Worm (Caenorhabditis elegans) whole organism, mixed stage, embryonic: ENCODE measurements around the gene srd-26.

Source experiments
- elt-1 ChIP-seq: sonication (generic microtip); optimal IDR thresholded peaks from 2 replicates; lab custom pipeline; 2017; ENCODE audit warnings: missing genetic modification characterization, mild to moderate bottlenecking, missing compliant biosample characterization, antibody characterized with exemption, moderate library complexity, borderline replicate concordance; ENCODE audit not compliant: insufficient read depth
- mls-2 ChIP-seq: sonication (generic microtip); optimal IDR thresholded peaks from 2 replicates; lab custom pipeline; 2016; ENCODE audit warnings: mild to moderate bottlenecking, missing genetic modification characterization, moderate library complexity, missing compliant biosample characterization
- pha-4 ChIP-seq: fragments of 150-350 bp; optimal IDR thresholded peaks from 2 replicates; lab custom pipeline; 2018; ENCODE audit warnings: missing biosample characterization, missing genetic modification reagents, missing genetic modification characterization
- snpc-4 ChIP-seq: fragments of 150-350 bp; optimal IDR thresholded peaks from 2 replicates; lab custom pipeline; 2014; ENCODE audit warnings: missing biosample characterization, missing genetic modification characterization
- unc-62 ChIP-seq: fragments of 150-350 bp; optimal IDR thresholded peaks from 2 replicates; lab custom pipeline; 2014; ENCODE audit warnings: missing biosample characterization, missing genetic modification reagents, missing genetic modification characterization

DNA sequence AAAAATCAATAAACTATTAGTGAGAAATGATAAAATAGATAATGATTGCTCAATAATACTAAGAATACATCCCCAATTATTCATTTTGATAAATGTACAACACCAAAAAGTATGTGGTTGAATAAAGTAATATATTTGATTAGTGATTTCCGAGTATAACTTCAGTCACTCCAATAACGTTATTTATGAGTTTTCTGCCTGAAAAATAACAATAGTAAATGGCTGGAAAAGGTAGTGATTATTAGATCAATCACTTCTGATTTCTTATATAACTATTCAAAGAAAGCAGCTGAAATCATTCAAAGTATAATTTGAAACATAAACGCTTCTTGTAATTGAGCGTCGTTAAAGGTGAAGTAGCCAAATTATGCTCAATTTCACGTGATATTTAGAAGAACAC, 47.9 kb upstream of the srd-26 start, which contains the start of gene str-230:
- no peak for TF ChIP-seq snpc-4 (tag; lab: Kevin White, UChicago)
- TF ChIP-seq elt-1: no peak
- TF ChIP-seq mls-2 (tag; lab: Kevin White, UChicago): no peak
- no peak for TF ChIP-seq unc-62 (GFP tag; lab: Kevin White, UChicago)
- TF ChIP-seq pha-4 (tag; lab: Kevin White, UChicago): no peak
